Fruit fly (Drosophila melanogaster): Measurements from ENCODE around the gene CG2614.

The CG2614 gene

dm6 chr2L:20656110-20656509, at the start of gene CG2614, which contains the start of gene brun:
Gene CG2614 (plus strand): TSS chr2L:20656426.
Gene brun (minus strand): TSS chr2L:20656178.
- TF ChIP-seq CG12768 (GFP tag; optimal IDR thresholded peaks at IDR 0.05), result peak; percentile 49
- TF ChIP-seq ovo (GFP tag; optimal IDR thresholded peaks at IDR 0.05), result peak; percentile 2
- no peak for TF ChIP-seq Hr96 (GFP tag; optimal IDR thresholded peaks at IDR 0.05)
- TF ChIP-seq Clk (GFP tag; optimal IDR thresholded peaks at IDR 0.05), result peak; percentile 41
- peak; percentile 51 for TF ChIP-seq tj (GFP tag; optimal IDR thresholded peaks at IDR 0.05)
- peak; percentile 78 for TF ChIP-seq CG7101 (tag; optimal IDR thresholded peaks at IDR 0.05)
- TF ChIP-seq CG14711 (tag; optimal IDR thresholded peaks at IDR 0.05), result peak; percentile 69
- TF ChIP-seq CG1620 (GFP tag; optimal IDR thresholded peaks at IDR 0.05), result peak; percentile 78
- peak; percentile 5 for TF ChIP-seq CG33017 (tag; optimal IDR thresholded peaks at IDR 0.05)
- TF ChIP-seq CG11617 (GFP tag; optimal IDR thresholded peaks at IDR 0.05), result peak; percentile 70
- no peak for TF ChIP-seq kay (GFP tag; ENCODE audit: borderline replicate concordance)
- TF ChIP-seq CG7045 (GFP tag; optimal IDR thresholded peaks at IDR 0.05), result peak; percentile 42
- TF ChIP-seq pad (GFP tag; optimal IDR thresholded peaks at IDR 0.05), result peak; percentile 37
- TF ChIP-seq Crg-1 (GFP tag; optimal IDR thresholded peaks at IDR 0.05), result peak; percentile 24
- no peak for TF ChIP-seq cic (GFP tag; optimal IDR thresholded peaks at IDR 0.05)
- TF ChIP-seq toe (GFP tag; optimal IDR thresholded peaks at IDR 0.05), result peak; percentile 79
- TF ChIP-seq cnc (optimal IDR thresholded peaks at IDR 0.05), result no peak
- TF ChIP-seq CG5204 (GFP tag; optimal IDR thresholded peaks at IDR 0.05), result no peak
- peak; percentile 74 for TF ChIP-seq bab1 (GFP tag; optimal IDR thresholded peaks at IDR 0.05)
- TF ChIP-seq Mnt (GFP tag; optimal IDR thresholded peaks at IDR 0.05), result peak; percentile 64

DNA sequence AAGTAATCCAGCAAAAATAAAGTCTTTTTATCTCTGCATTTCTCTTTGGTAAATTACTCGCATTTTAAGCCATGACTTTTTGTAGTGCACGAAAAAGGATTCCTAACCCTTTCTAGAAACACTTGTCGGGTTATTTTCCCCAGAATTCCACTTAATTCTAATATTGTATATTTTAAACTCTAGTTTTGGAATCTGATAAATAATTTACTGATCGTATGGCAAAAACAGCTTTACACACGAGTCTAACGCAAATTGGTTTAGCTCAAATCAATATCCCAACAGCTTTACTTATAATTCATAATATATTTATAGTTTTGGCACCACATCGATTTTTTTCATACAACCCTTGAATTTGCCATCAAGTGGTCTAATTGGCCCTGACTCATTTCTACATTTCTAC, 42.0 kb upstream of the CG2614 start, which contains the start of gene CG15475:
CG15475 (plus strand) TSS at position 301 of the 400 bp plus-strand sequence.
- TF ChIP-seq CG11617 (GFP tag; optimal IDR thresholded peaks at IDR 0.05), result no peak
- TF ChIP-seq tj (GFP tag; optimal IDR thresholded peaks at IDR 0.05), result no peak

dm6 chr2L:20634215-20634614, 22.0 kb upstream of the CG2614 start, which contains the start of gene CG17472:
Gene CG17472 (plus strand): TSS chr2L:20634515.
- TF ChIP-seq pad (GFP tag; optimal IDR thresholded peaks at IDR 0.05) (no peak), Crg-1 (GFP tag; optimal IDR thresholded peaks at IDR 0.05) (no peak), CG1620 (GFP tag; optimal IDR thresholded peaks at IDR 0.05) (no peak), CG5204 (GFP tag; optimal IDR thresholded peaks at IDR 0.05) (no peak)

- no peak for TF ChIP-seq CG7101 (tag; optimal IDR thresholded peaks at IDR 0.05)
- TF ChIP-seq CG5204 (GFP tag; optimal IDR thresholded peaks at IDR 0.05), result no peak
- no peak for TF ChIP-seq CG33017 (tag; optimal IDR thresholded peaks at IDR 0.05)
- no peak for TF ChIP-seq kay (GFP tag; ENCODE audit: borderline replicate concordance)
- TF ChIP-seq CG7045 (GFP tag; optimal IDR thresholded peaks at IDR 0.05), result no peak
- TF ChIP-seq CG12768 (GFP tag; optimal IDR thresholded peaks at IDR 0.05), result no peak
- no peak for TF ChIP-seq CG11617 (GFP tag; optimal IDR thresholded peaks at IDR 0.05)
- TF ChIP-seq bab1 (GFP tag; optimal IDR thresholded peaks at IDR 0.05), result no peak
- TF ChIP-seq pad (GFP tag; optimal IDR thresholded peaks at IDR 0.05), result no peak
- no peak for TF ChIP-seq cic (GFP tag; optimal IDR thresholded peaks at IDR 0.05)
- no peak for TF ChIP-seq CG1620 (GFP tag; optimal IDR thresholded peaks at IDR 0.05)
Measured at dm6 chr2L:20638413-20638812, 17.8 kb upstream of the CG2614 start.

DNA sequence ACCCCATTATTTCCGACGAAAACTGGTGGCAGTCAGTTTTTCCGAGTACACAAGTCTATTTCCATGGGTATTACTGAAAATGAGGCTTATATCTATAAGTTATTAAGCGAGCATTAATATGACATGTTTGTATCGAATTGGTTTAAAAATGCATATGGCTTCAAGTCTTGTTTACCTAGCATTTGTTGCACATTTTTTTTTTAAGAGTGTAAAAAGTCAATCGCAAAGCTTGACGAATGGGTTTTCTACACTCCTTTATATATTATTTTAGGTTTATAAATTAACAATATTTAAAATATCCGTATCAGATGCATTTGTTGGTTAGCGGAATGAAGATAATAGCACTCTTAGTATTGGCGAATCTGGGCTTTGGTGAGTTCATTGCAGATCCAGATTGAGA, 16.4 kb upstream of the CG2614 start, which contains the start of gene CG31680:
CG31680 (plus strand) TSS at position 301 of the 400 bp plus-strand sequence.
- TF ChIP-seq pad (GFP tag; optimal IDR thresholded peaks at IDR 0.05) (no peak), tj (GFP tag; optimal IDR thresholded peaks at IDR 0.05) (no peak), cnc (optimal IDR thresholded peaks at IDR 0.05) (no peak), Crg-1 (GFP tag; optimal IDR thresholded peaks at IDR 0.05) (no peak), ovo (GFP tag; optimal IDR thresholded peaks at IDR 0.05) (no peak), kay (GFP tag; ENCODE audit: borderline replicate concordance) (no peak), CG14711 (tag; optimal IDR thresholded peaks at IDR 0.05) (no peak), CG7045 (GFP tag; optimal IDR thresholded peaks at IDR 0.05) (no peak), CG7101 (tag; optimal IDR thresholded peaks at IDR 0.05) (no peak), toe (GFP tag; optimal IDR thresholded peaks at IDR 0.05) (no peak), CG12768 (GFP tag; optimal IDR thresholded peaks at IDR 0.05) (no peak), CG5204 (GFP tag; optimal IDR thresholded peaks at IDR 0.05) (no peak)

- TF ChIP-seq kay (GFP tag; ENCODE audit: borderline replicate concordance), result no peak
- no peak for TF ChIP-seq Hr96 (GFP tag; optimal IDR thresholded peaks at IDR 0.05)
- no peak for TF ChIP-seq CG7101 (tag; optimal IDR thresholded peaks at IDR 0.05)
- TF ChIP-seq CG14711 (tag; optimal IDR thresholded peaks at IDR 0.05), result no peak
- TF ChIP-seq Mnt (GFP tag; optimal IDR thresholded peaks at IDR 0.05), result no peak
- TF ChIP-seq Crg-1 (GFP tag; optimal IDR thresholded peaks at IDR 0.05), result no peak
- no peak for TF ChIP-seq pad (GFP tag; optimal IDR thresholded peaks at IDR 0.05)
- no peak for TF ChIP-seq CG33017 (tag; optimal IDR thresholded peaks at IDR 0.05)
- no peak for TF ChIP-seq bab1 (GFP tag; optimal IDR thresholded peaks at IDR 0.05)
- no peak for TF ChIP-seq cic (GFP tag; optimal IDR thresholded peaks at IDR 0.05)
- no peak for TF ChIP-seq CG7045 (GFP tag; optimal IDR thresholded peaks at IDR 0.05)
- no peak for TF ChIP-seq tj (GFP tag; optimal IDR thresholded peaks at IDR 0.05)
- no peak for TF ChIP-seq CG11617 (GFP tag; optimal IDR thresholded peaks at IDR 0.05)
- TF ChIP-seq CG12768 (GFP tag; optimal IDR thresholded peaks at IDR 0.05), result no peak
- no peak for TF ChIP-seq ovo (GFP tag; optimal IDR thresholded peaks at IDR 0.05)
- TF ChIP-seq cnc (optimal IDR thresholded peaks at IDR 0.05), result no peak
- no peak for TF ChIP-seq CG1620 (GFP tag; optimal IDR thresholded peaks at IDR 0.05)
- no peak for TF ChIP-seq CG5204 (GFP tag; optimal IDR thresholded peaks at IDR 0.05)
- no peak for TF ChIP-seq Clk (GFP tag; optimal IDR thresholded peaks at IDR 0.05)
Measured at dm6 chr2L:20640617-20641016, 15.6 kb upstream of the CG2614 start, which contains the start of gene Sfp38D. Gene Sfp38D (plus strand): TSS chr2L:20640917.

dm6 chr2L:20643144-20643543, 13.1 kb upstream of the CG2614 start, which contains the start of gene CG17470:
Gene CG17470 (minus strand): TSS chr2L:20643244.
- TF ChIP-seq Crg-1 (GFP tag; optimal IDR thresholded peaks at IDR 0.05) (no peak), Mnt (GFP tag; optimal IDR thresholded peaks at IDR 0.05) (no peak), CG7101 (tag; optimal IDR thresholded peaks at IDR 0.05) (no peak), CG12768 (GFP tag; optimal IDR thresholded peaks at IDR 0.05) (no peak), toe (GFP tag; optimal IDR thresholded peaks at IDR 0.05) (no peak), Hr96 (GFP tag; optimal IDR thresholded peaks at IDR 0.05) (no peak), CG33017 (tag; optimal IDR thresholded peaks at IDR 0.05) (no peak), cic (GFP tag; optimal IDR thresholded peaks at IDR 0.05) (no peak)

All from whole organism, adult.